Worm (Caenorhabditis elegans): ENCODE measurements around the gene C07B5.8.

The C07B5.8 gene

DNA sequence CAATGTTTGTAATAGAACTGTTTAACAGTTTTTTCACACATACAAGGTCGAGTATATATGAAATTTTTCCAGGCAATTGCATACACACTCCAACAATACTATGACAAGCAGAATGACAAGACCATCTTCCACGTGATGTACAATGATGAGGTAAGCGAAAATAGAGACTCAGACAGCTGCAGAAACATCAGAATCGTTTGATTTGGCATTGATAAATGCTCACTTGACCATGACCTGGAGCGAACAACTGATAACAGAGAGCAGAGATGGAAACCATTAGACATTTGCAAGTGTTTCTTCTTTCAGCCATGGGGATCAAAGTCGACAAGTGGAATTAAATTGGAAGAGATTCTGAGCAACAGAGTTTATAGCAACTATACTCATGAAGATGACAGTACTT is 3.9 kb upstream of the C07B5.8 start (continued):
- TF ChIP-seq nhr-10 (tag; optimal IDR thresholded peaks at IDR 0.05) (no peak), nhr-6 (tag; optimal IDR thresholded peaks at IDR 0.05) (no peak), nhr-77 (tag; optimal IDR thresholded peaks at IDR 0.05) (no peak), sma-3 (GFP tag; optimal IDR thresholded peaks at IDR 0.05) (peak; percentile 49), ztf-11 (tag; optimal IDR thresholded peaks at IDR 0.05) (no peak), ztf-1 (GFP tag; conservative IDR thresholded peaks at IDR 0.05) (no peak), lin-13 (GFP tag; optimal IDR thresholded peaks at IDR 0.05) (no peak)

DNA sequence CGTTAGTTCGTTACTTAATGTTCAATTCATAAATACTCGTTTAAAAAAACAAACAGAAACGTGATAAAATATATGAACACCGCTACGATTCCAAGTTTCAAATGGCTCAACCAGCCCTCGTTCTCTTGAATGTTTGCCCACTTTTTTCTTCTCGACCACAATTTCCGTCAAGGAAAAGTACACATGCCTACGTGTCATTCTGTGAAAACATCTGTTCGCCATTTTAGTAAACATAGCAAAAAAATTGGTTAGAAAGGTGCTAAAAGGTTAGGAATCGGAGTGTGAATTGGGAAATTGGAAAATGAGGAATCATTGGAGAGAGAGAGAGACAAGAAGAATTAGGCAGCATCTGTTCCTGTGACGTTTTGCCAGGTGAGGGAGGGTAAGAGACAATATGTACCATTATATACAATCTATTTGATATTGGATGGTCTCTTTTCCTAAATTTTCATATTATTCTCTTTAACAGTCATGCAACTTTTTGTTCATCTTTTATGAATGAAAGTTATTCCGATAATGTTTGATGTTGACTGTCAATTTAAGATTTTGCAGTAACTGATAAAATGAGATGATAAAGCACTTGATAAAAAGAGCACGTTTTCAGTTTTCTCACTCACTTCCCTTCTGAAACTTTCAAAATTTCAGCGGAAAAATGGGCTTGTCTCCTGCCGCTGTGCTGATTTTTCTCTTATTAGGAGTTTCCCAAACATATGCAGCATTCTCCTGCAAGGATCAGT is 2.9 kb upstream of the C07B5.8 start, which contains the start of gene nuc-1:
TSS of gene nuc-1 (plus strand) at position 612 of the 737 bp plus-strand sequence.
- peak; percentile 69 for TF ChIP-seq fos-1 (tag; optimal IDR thresholded peaks at IDR 0.05)
- no peak for TF ChIP-seq ceh-16 (tag; optimal IDR thresholded peaks at IDR 0.05)
- TF ChIP-seq skn-1 (tag; optimal IDR thresholded peaks at IDR 0.05), result no peak
- TF ChIP-seq Y55F3AM.14 (GFP tag; optimal IDR thresholded peaks at IDR 0.05), result no peak
- TF ChIP-seq nhr-237 (tag; optimal IDR thresholded peaks at IDR 0.05), result no peak
- TF ChIP-seq aly-2 (tag; optimal IDR thresholded peaks at IDR 0.05), result no peak
- no peak for TF ChIP-seq egl-27 (tag; optimal IDR thresholded peaks at IDR 0.05)
- no peak for TF ChIP-seq ztf-1 (GFP tag; conservative IDR thresholded peaks at IDR 0.05)

DNA sequence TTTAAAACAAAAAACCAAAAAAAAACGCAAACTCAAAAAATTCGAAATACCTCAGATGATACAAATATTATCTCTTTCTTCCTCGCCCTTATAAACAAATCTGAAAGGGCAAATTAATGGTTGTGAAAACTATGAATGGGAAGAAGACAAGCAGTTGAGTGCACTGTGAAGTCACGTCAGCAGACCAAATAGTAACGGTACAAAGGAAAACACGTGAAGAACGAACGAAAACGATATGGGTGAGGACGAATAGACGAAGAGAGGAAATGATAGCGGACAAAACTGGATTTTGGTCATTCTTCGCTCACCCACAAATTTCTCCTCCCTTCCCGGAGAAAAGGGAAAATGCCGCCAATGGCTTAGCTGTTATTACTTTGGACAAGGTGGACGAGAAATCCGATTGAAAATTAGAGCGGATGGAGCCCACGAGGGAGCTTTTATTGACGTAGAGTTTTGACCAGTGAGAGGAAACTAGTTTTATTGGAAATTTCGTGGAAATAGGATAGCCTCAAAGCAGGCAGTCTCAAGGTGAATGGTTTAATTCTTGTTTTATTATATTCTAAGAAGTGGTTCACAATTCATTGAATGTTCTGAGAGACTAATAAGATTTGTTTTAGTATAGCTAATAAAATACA is 1.1 kb upstream of the C07B5.8 start:
- TF ChIP-seq sma-9 (GFP tag; optimal IDR thresholded peaks at IDR 0.05) (peak; percentile 67), sma-9 (tag; optimal IDR thresholded peaks at IDR 0.05) (no peak), nhr-129 (tag; optimal IDR thresholded peaks at IDR 0.05) (peak; percentile 54), crh-2 (tag; optimal IDR thresholded peaks at IDR 0.05) (peak; percentile 62), blmp-1 (tag; optimal IDR thresholded peaks at IDR 0.05; ENCODE audit: insufficient read depth) (peak; percentile 84), dmd-4 (tag; optimal IDR thresholded peaks at IDR 0.05) (no peak), nhr-21 (tag; optimal IDR thresholded peaks at IDR 0.05) (peak; percentile 31), lin-11 (tag; optimal IDR thresholded peaks at IDR 0.05) (no peak), mdl-1 (tag; optimal IDR thresholded peaks at IDR 0.05) (no peak), egl-27 (tag; optimal IDR thresholded peaks at IDR 0.05) (no peak), sma-3 (GFP tag; optimal IDR thresholded peaks at IDR 0.05) (peak; percentile 30), nhr-25 (tag; optimal IDR thresholded peaks at IDR 0.05) (peak; percentile 73), skn-1 (tag; optimal IDR thresholded peaks at IDR 0.05) (no peak), aly-2 (tag; optimal IDR thresholded peaks at IDR 0.05) (no peak)

DNA sequence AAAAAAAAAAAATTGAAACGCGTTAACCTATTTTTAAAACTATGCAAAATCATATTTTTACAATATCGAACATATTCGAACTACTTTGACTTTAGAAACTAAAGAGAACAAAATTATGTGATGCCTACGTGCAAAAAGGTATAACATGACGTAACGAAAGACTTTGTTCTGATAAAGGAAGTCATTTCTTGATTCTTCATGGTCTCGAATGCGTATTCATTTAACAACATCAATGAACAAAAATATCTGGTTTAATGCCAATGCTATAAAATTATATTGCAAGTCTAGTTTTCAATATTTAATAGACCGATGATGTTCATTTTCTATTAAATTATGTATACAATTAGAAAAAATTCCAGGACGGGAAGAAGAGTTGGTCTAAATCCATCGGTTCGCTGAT is 557 bp downstream of the C07B5.8 start:
- no peak for TF ChIP-seq nhr-23 (tag; optimal IDR thresholded peaks at IDR 0.05)
- TF ChIP-seq nhr-21 (tag; optimal IDR thresholded peaks at IDR 0.05), result peak; percentile 51
- TF ChIP-seq lsy-2 (tag; optimal IDR thresholded peaks at IDR 0.05), result no peak
- TF ChIP-seq F13H6.1 (tag; optimal IDR thresholded peaks at IDR 0.05), result no peak
- peak; percentile 46 for TF ChIP-seq nhr-25 (tag; optimal IDR thresholded peaks at IDR 0.05)
- TF ChIP-seq ztf-4 (tag; optimal IDR thresholded peaks at IDR 0.05), result peak; percentile 9

DNA sequence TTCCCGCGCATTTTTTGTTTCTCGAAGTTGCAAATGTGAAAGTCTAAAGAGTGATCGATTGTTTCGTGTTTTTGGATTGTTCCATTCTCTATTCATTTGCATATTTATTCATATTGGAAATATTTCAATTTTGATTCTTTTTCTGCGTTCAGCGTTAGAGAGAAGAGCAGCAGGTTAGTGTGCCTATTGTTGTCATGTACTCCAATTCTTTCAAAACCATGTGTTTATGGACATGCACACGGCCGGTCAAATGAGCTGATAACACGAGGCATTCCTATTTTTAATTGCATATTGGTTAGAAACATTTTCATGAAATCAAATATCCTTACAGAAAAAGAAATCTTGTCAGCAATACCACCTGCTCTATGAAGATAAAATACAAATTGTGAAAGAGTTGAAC is 4.9 kb downstream of the C07B5.8 start:
- TF ChIP-seq lin-13 (GFP tag; optimal IDR thresholded peaks at IDR 0.05), result no peak
- TF ChIP-seq lin-11 (tag; optimal IDR thresholded peaks at IDR 0.05), result no peak
- TF ChIP-seq ztf-4 (tag; optimal IDR thresholded peaks at IDR 0.05), result no peak
- TF ChIP-seq nhr-12 (tag; optimal IDR thresholded peaks at IDR 0.05), result no peak
- TF ChIP-seq alr-1 (tag; optimal IDR thresholded peaks at IDR 0.05), result no peak
- no peak for TF ChIP-seq unc-62 (GFP tag; optimal IDR thresholded peaks at IDR 0.05)
- no peak for TF ChIP-seq mdl-1 (tag; optimal IDR thresholded peaks at IDR 0.05)
- no peak for TF ChIP-seq snpc-4 (tag; optimal IDR thresholded peaks at IDR 0.05)
- TF ChIP-seq crh-2 (tag; optimal IDR thresholded peaks at IDR 0.05), result no peak
- no peak for TF ChIP-seq nhr-237 (tag; optimal IDR thresholded peaks at IDR 0.05)

Data from whole organism, L2 larva.